Worm (Caenorhabditis elegans): ENCODE results near the gene F36G3.2.

- TF ChIP-seq Y56A3A.18 (GFP tag; IDR thresholded peaks at IDR 0.05) (no peak), ceh-40 (GFP tag; IDR thresholded peaks at IDR 0.05) (no peak), snpc-4 (GFP tag; optimal IDR thresholded peaks at IDR 0.05) (no peak), snpc-4 (tag; optimal IDR thresholded peaks at IDR 0.05) (no peak), tbp1 (GFP tag; optimal IDR thresholded peaks at IDR 0.05) (no peak), lin-40 (tag; optimal IDR thresholded peaks at IDR 0.05) (no peak), bed-2 (GFP tag; IDR thresholded peaks at IDR 0.05) (no peak), mel-28 (tag; optimal IDR thresholded peaks at IDR 0.05; ENCODE audit: borderline replicate concordance) (no peak), pha-4 (tag; optimal IDR thresholded peaks at IDR 0.05) (no peak), B0035.1 (tag; optimal IDR thresholded peaks at IDR 0.05) (no peak)
These were observed 19.8 kb downstream of the F36G3.2 start, which contains the start of gene T09B9.4 for ce11 chrX:9774323-9774722.
